Fruit fly (Drosophila melanogaster): ENCODE results near the gene SPE.

SPE gene

dm6 chr3R:23726740-23727139 lies 40.7 kb downstream of the SPE start (continued):
- TF ChIP-seq achi (GFP tag; optimal IDR thresholded peaks at IDR 0.05) (peak; percentile 69), Ets96B (tag; optimal IDR thresholded peaks at IDR 0.05) (peak; percentile 62), CG6854 (GFP tag; optimal IDR thresholded peaks at IDR 0.05) (no peak), Sox15 (GFP tag; optimal IDR thresholded peaks at IDR 0.05) (peak; percentile 43), CG3919 (GFP tag; optimal IDR thresholded peaks at IDR 0.05) (peak; percentile 65), CG10631 (GFP tag; optimal IDR thresholded peaks at IDR 0.05) (peak; percentile 60), Sox102F (GFP tag; optimal IDR thresholded peaks at IDR 0.05) (peak; percentile 69), eg (GFP tag; IDR thresholded peaks at IDR 0.05) (peak; percentile 86)

dm6 chr3R:23727657-23728056 lies 41.6 kb downstream of the SPE start:
- no peak for TF ChIP-seq CG31627 (GFP tag; optimal IDR thresholded peaks at IDR 0.05)
- no peak for TF ChIP-seq CG11762 (GFP tag; optimal IDR thresholded peaks at IDR 0.05; ENCODE audit: insufficient read depth)
- TF ChIP-seq CG34406 (GFP tag; optimal IDR thresholded peaks at IDR 0.05) = no peak
- no peak for TF ChIP-seq achi (GFP tag; optimal IDR thresholded peaks at IDR 0.05)
- no peak for TF ChIP-seq Hr38 (GFP tag; optimal IDR thresholded peaks at IDR 0.05)
- TF ChIP-seq cyc (GFP tag; optimal IDR thresholded peaks at IDR 0.05) = no peak
- no peak for TF ChIP-seq Eip78C (GFP tag)
- no peak for TF ChIP-seq CG3032 (tag; optimal IDR thresholded peaks at IDR 0.05)

dm6 chr3R:23728086-23728485 lies 42.0 kb downstream of the SPE start:
- TF ChIP-seq ss (GFP tag; optimal IDR thresholded peaks at IDR 0.05) = peak; percentile 60 to 77
- TF ChIP-seq salr (GFP tag; optimal IDR thresholded peaks at IDR 0.05) = no peak
- no peak for TF ChIP-seq Hr4 (GFP tag; optimal IDR thresholded peaks at IDR 0.05)
- no peak for TF ChIP-seq Hr38 (GFP tag; optimal IDR thresholded peaks at IDR 0.05)
- TF ChIP-seq Ets96B (tag; optimal IDR thresholded peaks at IDR 0.05) = peak; percentile 16
- no peak for TF ChIP-seq Sox15 (GFP tag; optimal IDR thresholded peaks at IDR 0.05)
- peak; percentile 21 for TF ChIP-seq CG32006 (GFP tag; optimal IDR thresholded peaks at IDR 0.05)
- TF ChIP-seq fd59A (GFP tag; optimal IDR thresholded peaks at IDR 0.05) = no peak
- peak; percentile 71 for TF ChIP-seq Eip78C (GFP tag)
- TF ChIP-seq Met (GFP tag; optimal IDR thresholded peaks at IDR 0.05) = no peak
- no peak for TF ChIP-seq cyc (GFP tag; optimal IDR thresholded peaks at IDR 0.05)
- TF ChIP-seq net (GFP tag; optimal IDR thresholded peaks at IDR 0.05) = peak; percentile 33
- TF ChIP-seq Gug (GFP tag; IDR thresholded peaks at IDR 0.05) = no peak
- peak; percentile 78 for TF ChIP-seq eg (GFP tag; IDR thresholded peaks at IDR 0.05)
- peak; percentile 61 for TF ChIP-seq CG9139 (GFP tag; optimal IDR thresholded peaks at IDR 0.05)
- TF ChIP-seq dsx (GFP tag; optimal IDR thresholded peaks at IDR 0.05; ENCODE audit: poor library complexity, severe bottlenecking) = peak; percentile 46
- peak; percentile 10 for TF ChIP-seq Lpt (GFP tag; optimal IDR thresholded peaks at IDR 0.05)
- TF ChIP-seq CG6808 (GFP tag; optimal IDR thresholded peaks at IDR 0.05) = peak; percentile 65
- no peak for TF ChIP-seq CG11762 (GFP tag; optimal IDR thresholded peaks at IDR 0.05; ENCODE audit: insufficient read depth)
- TF ChIP-seq CG4318 (GFP tag; optimal IDR thresholded peaks at IDR 0.05) = no peak
- TF ChIP-seq CG11294 (GFP tag; IDR thresholded peaks at IDR 0.05) = no peak
- TF ChIP-seq CG31627 (GFP tag; optimal IDR thresholded peaks at IDR 0.05) = no peak
- no peak for TF ChIP-seq CG3919 (GFP tag; optimal IDR thresholded peaks at IDR 0.05)
- TF ChIP-seq achi (GFP tag; optimal IDR thresholded peaks at IDR 0.05) = peak; percentile 10
- TF ChIP-seq CG7368 (GFP tag; optimal IDR thresholded peaks at IDR 0.05) = no peak
- TF ChIP-seq fkh (GFP tag; optimal IDR thresholded peaks at IDR 0.05) = peak; percentile 12
- no peak for TF ChIP-seq lz (GFP tag; optimal IDR thresholded peaks at IDR 0.05)
- no peak for TF ChIP-seq acj6 (GFP tag; optimal IDR thresholded peaks at IDR 0.05)
- TF ChIP-seq pdm3 (GFP tag; optimal IDR thresholded peaks at IDR 0.05) = no peak
- peak; percentile 1 for TF ChIP-seq Eip93F (GFP tag; optimal IDR thresholded peaks at IDR 0.05)
- TF ChIP-seq CG34406 (GFP tag; optimal IDR thresholded peaks at IDR 0.05) = no peak
- no peak for TF ChIP-seq Smox (GFP tag; optimal IDR thresholded peaks at IDR 0.05)
- no peak for TF ChIP-seq Sox14 (GFP tag; optimal IDR thresholded peaks at IDR 0.05)
- TF ChIP-seq CG16779 (tag; optimal IDR thresholded peaks at IDR 0.05) = peak; percentile 66
- no peak for TF ChIP-seq fd85E (GFP tag; optimal IDR thresholded peaks at IDR 0.05)
- peak; percentile 74 for TF ChIP-seq svp (GFP tag)
- TF ChIP-seq dac (GFP tag; optimal IDR thresholded peaks at IDR 0.05) = no peak
- TF ChIP-seq CG6854 (GFP tag; optimal IDR thresholded peaks at IDR 0.05) = no peak
- no peak for TF ChIP-seq topi (GFP tag; optimal IDR thresholded peaks at IDR 0.05)
- TF ChIP-seq CG15336 (GFP tag; IDR thresholded peaks at IDR 0.05) = peak; percentile 36; the same call in 1 of the 2 replicates
- TF ChIP-seq spab (GFP tag; optimal IDR thresholded peaks at IDR 0.05) = peak; percentile 6
- TF ChIP-seq Hr39 (GFP tag; optimal IDR thresholded peaks at IDR 0.05) = no peak
- no peak for TF ChIP-seq OdsH (GFP tag; optimal IDR thresholded peaks at IDR 0.05)
- no peak for TF ChIP-seq CG8319 (GFP tag; optimal IDR thresholded peaks at IDR 0.05)

Measured in whole organism, prepupa.